Worm (Caenorhabditis elegans) whole organism, L3 larva: ENCODE results near the gene hid-1.

Experiments
- R02D3.7 ChIP-seq: fragments of 150-350 bp; optimal IDR thresholded peaks from 2 replicates; lab custom pipeline; 2014; ENCODE audit warnings: missing biosample characterization, missing genetic modification characterization
- ZK546.5 ChIP-seq: sonication (generic microtip); optimal IDR thresholded peaks from 2 replicates; lab custom pipeline; 2017; ENCODE audit warnings: missing biosample characterization, missing genetic modification characterization
- aly-2 ChIP-seq: fragments of 150-350 bp; optimal IDR thresholded peaks from 2 replicates; lab custom pipeline; 2014; ENCODE audit warnings: missing biosample characterization, missing genetic modification characterization
- ama-1 ChIP-seq: fragments of 150-350 bp; optimal IDR thresholded peaks from 2 replicates; lab custom pipeline; 2018
- ceh-82 ChIP-seq: fragments of 150-350 bp; optimal IDR thresholded peaks from 2 replicates; lab custom pipeline; 2014; ENCODE audit warnings: missing biosample characterization, missing genetic modification characterization
- egl-27 ChIP-seq: sonication (generic microtip); optimal IDR thresholded peaks from 4 replicates; lab custom pipeline; 2017; ENCODE audit warnings: missing biosample characterization, missing genetic modification reagents, missing genetic modification characterization
- elt-1 ChIP-seq: fragments of 150-350 bp; optimal IDR thresholded peaks from 2 replicates; lab custom pipeline; 2014; ENCODE audit warnings: missing biosample characterization, missing genetic modification characterization
- elt-2 ChIP-seq: sonication (generic microtip); optimal IDR thresholded peaks from 2 replicates; lab custom pipeline; 2016; ENCODE audit warnings: missing genetic modification reagents, mild to moderate bottlenecking, missing genetic modification characterization, missing compliant biosample characterization
- elt-3 ChIP-seq, 3 experiments: fragments of 150-350 bp in 1 of 3; sonication (generic microtip) in 2 of 3; optimal IDR thresholded peaks; 2 replicates in 2 of 3; 4 replicates in 1 of 3; lab custom pipeline; 2014 to 2017; ENCODE audit warnings: missing biosample characterization in 3 of 3, missing genetic modification characterization in 3 of 3
- eor-1 ChIP-seq, 2 experiments: fragments of 150-350 bp; optimal IDR thresholded peaks; 2 replicates each; lab custom pipeline; 2014 to 2018; ENCODE audit warnings: missing biosample characterization in 2 of 2, missing genetic modification characterization in 2 of 2
- fkh-10 ChIP-seq: sonication (generic microtip); optimal IDR thresholded peaks from 2 replicates; lab custom pipeline; 2017; ENCODE audit warnings: missing biosample characterization, missing genetic modification reagents, missing genetic modification characterization
- fkh-2 ChIP-seq: fragments of 150-350 bp; optimal IDR thresholded peaks from 2 replicates; lab custom pipeline; 2014; ENCODE audit warnings: missing biosample characterization, missing genetic modification reagents, missing genetic modification characterization
- fos-1 ChIP-seq: fragments of 150-350 bp; optimal IDR thresholded peaks from 2 replicates; lab custom pipeline; 2014; ENCODE audit warnings: missing biosample characterization, missing genetic modification characterization
- hmg-11 ChIP-seq: sonication (generic microtip); optimal IDR thresholded peaks from 2 replicates; lab custom pipeline; 2016; ENCODE audit warnings: missing genetic modification characterization, missing compliant biosample characterization
- jun-1 ChIP-seq: fragments of 150-350 bp; optimal IDR thresholded peaks from 2 replicates; lab custom pipeline; 2014; ENCODE audit warnings: missing biosample characterization, missing genetic modification reagents, missing genetic modification characterization
- lin-15B ChIP-seq: fragments of 150-350 bp; optimal IDR thresholded peaks from 2 replicates; lab custom pipeline; 2014; ENCODE audit warnings: missing biosample characterization, missing genetic modification characterization
- lin-39 ChIP-seq: fragments of 150-350 bp; optimal IDR thresholded peaks from 2 replicates; lab custom pipeline; 2018; ENCODE audit warnings: missing biosample characterization, missing genetic modification reagents, missing genetic modification characterization
- mdl-1 ChIP-seq: fragments of 150-350 bp; optimal IDR thresholded peaks from 2 replicates; lab custom pipeline; 2014; ENCODE audit warnings: missing biosample characterization, missing genetic modification characterization
- mml-1 ChIP-seq: fragments of 150-350 bp; sonication (generic microtip); optimal IDR thresholded peaks from 3 replicates; lab custom pipeline; 2014; ENCODE audit warnings: missing biosample characterization, missing genetic modification characterization
- nfya-1 ChIP-seq: sonication (generic microtip); optimal IDR thresholded peaks from 2 replicates; lab custom pipeline; 2017; ENCODE audit warnings: missing genetic modification characterization, mild to moderate bottlenecking, missing compliant biosample characterization, antibody characterized with exemption, moderate library complexity; ENCODE audit not compliant: insufficient read depth
- nhr-11 ChIP-seq: fragments of 150-350 bp; optimal IDR thresholded peaks from 2 replicates; lab custom pipeline; 2014; ENCODE audit warnings: missing biosample characterization, missing genetic modification characterization
- nhr-12 ChIP-seq: fragments of 150-350 bp; optimal IDR thresholded peaks from 2 replicates; lab custom pipeline; 2014; ENCODE audit warnings: missing biosample characterization, missing genetic modification characterization
- nhr-237 ChIP-seq: fragments of 150-350 bp; optimal IDR thresholded peaks from 2 replicates; lab custom pipeline; 2014; ENCODE audit warnings: missing biosample characterization, missing genetic modification characterization
- nhr-43 ChIP-seq: sonication (generic microtip); optimal IDR thresholded peaks from 2 replicates; lab custom pipeline; 2016; ENCODE audit warnings: mild to moderate bottlenecking, missing genetic modification characterization, missing compliant biosample characterization; ENCODE audit not compliant: poor library complexity, severe bottlenecking
- nhr-67 ChIP-seq: fragments of 150-350 bp; optimal IDR thresholded peaks from 2 replicates; lab custom pipeline; 2014; ENCODE audit warnings: missing biosample characterization, missing genetic modification characterization
- nhr-77 ChIP-seq: fragments of 150-350 bp; optimal IDR thresholded peaks from 2 replicates; lab custom pipeline; 2014; ENCODE audit warnings: missing biosample characterization, missing genetic modification characterization
- snpc-4 ChIP-seq: fragments of 150-350 bp; optimal IDR thresholded peaks from 2 replicates; lab custom pipeline; 2014; ENCODE audit warnings: missing biosample characterization, missing genetic modification characterization
- unc-39 ChIP-seq: sonication (generic microtip); optimal IDR thresholded peaks from 4 replicates; lab custom pipeline; 2017; ENCODE audit warnings: missing biosample characterization, missing genetic modification characterization
- unc-62 ChIP-seq: fragments of 150-350 bp; sonication (generic microtip); optimal IDR thresholded peaks from 4 replicates; lab custom pipeline; 2014; ENCODE audit warnings: missing biosample characterization, missing genetic modification reagents, missing genetic modification characterization
- zag-1 ChIP-seq: fragments of 150-350 bp; optimal IDR thresholded peaks from 2 replicates; lab custom pipeline; 2014; ENCODE audit warnings: missing biosample characterization, missing genetic modification characterization
- ztf-4 ChIP-seq: fragments of 150-350 bp; optimal IDR thresholded peaks from 2 replicates; lab custom pipeline; 2014; ENCODE audit warnings: missing biosample characterization, missing genetic modification characterization

hid-1 gene

DNA sequence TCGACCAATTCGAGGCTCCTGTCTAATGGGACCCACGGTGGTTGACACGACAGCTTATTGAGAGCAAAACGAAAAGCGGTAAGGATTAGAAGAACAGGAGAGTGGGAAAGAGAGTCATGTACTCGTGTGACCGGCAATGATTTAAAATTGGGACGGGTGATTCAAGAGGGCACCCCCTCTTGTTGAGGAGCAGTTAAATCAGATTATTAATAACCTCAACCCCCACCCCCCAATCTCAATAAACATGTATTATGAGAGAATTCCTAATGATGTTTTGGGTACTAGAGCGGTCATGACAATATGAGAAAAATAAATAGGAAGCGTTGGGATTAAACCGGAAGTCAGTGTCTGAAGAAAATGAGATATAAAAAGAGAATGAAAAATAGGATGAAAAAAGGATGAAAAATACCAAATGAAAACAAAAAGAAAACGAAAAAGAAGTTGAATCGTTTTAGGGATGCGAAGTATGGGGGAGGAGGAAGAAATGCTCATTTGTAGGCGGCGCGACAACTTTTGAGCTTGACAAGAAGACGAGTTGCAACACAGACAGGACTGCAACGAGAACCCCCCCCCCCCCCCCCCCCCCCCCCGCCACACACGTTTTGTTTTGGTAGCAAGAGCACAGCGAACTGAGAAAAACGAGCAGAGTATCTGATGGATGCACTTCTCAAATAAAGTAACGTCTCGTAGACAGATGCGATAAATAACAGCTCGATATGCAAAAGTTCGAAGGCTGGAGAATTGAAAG, 28.3 kb downstream of the hid-1 start:
- no peak for TF ChIP-seq snpc-4 (tag; lab: Kevin White, UChicago)

DNA sequence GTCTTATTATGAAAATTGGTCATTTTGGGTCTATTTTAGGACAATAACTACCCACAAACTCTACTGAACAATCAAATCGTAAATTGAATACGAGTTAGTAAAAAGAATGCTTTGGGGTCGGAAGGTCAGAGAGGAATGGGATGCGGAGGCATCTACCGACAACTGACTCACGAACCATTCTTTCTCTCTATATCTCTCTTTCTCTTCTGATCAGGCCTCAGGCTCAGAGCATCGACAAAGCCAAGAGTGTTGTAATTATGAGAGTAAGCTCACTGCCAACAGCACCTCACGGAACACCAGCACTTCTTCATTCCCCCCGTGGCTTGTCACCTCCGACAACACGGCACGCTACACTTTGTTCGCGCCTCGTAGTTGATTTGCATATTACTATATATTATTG, 31.6 kb downstream of the hid-1 start:
- TF ChIP-seq ZK546.5 (tag; lab: Kevin White, UChicago) (no peak), snpc-4 (tag; lab: Kevin White, UChicago) (no peak), nhr-43 (tag; lab: Kevin White, UChicago) (no peak), nhr-12 (tag; lab: Kevin White, UChicago) (no peak), ceh-82 (tag; lab: Kevin White, UChicago) (no peak), elt-3 (tag; optimal IDR thresholded peaks at IDR 0.05; lab: Kevin White, UChicago) (no peak), lin-39 (tag; lab: Kevin White, UChicago) (no peak), unc-39 (no peak), nfya-1 (tag; lab: Kevin White, UChicago) (no peak), mml-1 (tag; lab: Kevin White, UChicago) (no peak), eor-1 (tag; optimal IDR thresholded peaks at IDR 0.05; lab: Kevin White, UChicago) (no peak), nhr-11 (tag; lab: Kevin White, UChicago) (no peak), R02D3.7 (tag; lab: Kevin White, UChicago) (no peak), fkh-2 (tag; lab: Kevin White, UChicago) (no peak), zag-1 (tag; lab: Kevin White, UChicago) (no peak)

DNA sequence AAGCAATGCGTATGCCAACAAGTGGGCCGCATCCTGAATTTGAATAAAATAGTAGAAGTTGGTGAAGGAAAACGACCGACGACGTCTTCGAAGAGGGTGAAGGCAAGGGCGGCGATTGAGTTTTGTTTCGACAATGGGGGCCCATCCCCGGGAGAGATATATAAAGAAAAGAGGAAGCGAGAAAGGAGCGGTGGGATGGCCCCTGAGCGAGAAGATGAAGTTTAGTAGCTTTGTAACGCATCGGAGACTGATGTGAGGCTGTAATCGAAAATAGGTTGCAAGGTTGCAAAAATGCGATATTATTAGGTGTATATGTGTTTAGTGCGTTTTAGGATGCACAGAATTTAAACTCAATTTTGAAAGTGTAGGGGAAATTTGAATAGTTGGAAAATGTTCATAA, 33.8 kb downstream of the hid-1 start:
- no peak for TF ChIP-seq fkh-2 (tag; lab: Kevin White, UChicago)
- no peak for TF ChIP-seq nhr-11 (tag; lab: Kevin White, UChicago)

- no peak for TF ChIP-seq aly-2 (tag; lab: Kevin White, UChicago)
- TF ChIP-seq ztf-4, result no peak
- TF ChIP-seq jun-1 (tag; lab: Kevin White, UChicago), result no peak
- no peak for TF ChIP-seq fkh-10
- no peak for TF ChIP-seq nhr-43 (tag; lab: Kevin White, UChicago)
- TF ChIP-seq fos-1 (tag; lab: Kevin White, UChicago), result no peak
- TF ChIP-seq elt-1, result no peak
- no peak for TF ChIP-seq zag-1 (tag; lab: Kevin White, UChicago)
- TF ChIP-seq ceh-82 (tag; lab: Kevin White, UChicago), result no peak
- TF ChIP-seq nhr-237 (tag; lab: Kevin White, UChicago), result no peak
- no peak for TF ChIP-seq unc-39
- no peak for TF ChIP-seq R02D3.7 (tag; lab: Kevin White, UChicago)
- TF ChIP-seq fkh-2 (tag; lab: Kevin White, UChicago), result no peak
Measured at ce11 chrX:2526078-2526477, 37.2 kb downstream of the hid-1 start.

DNA sequence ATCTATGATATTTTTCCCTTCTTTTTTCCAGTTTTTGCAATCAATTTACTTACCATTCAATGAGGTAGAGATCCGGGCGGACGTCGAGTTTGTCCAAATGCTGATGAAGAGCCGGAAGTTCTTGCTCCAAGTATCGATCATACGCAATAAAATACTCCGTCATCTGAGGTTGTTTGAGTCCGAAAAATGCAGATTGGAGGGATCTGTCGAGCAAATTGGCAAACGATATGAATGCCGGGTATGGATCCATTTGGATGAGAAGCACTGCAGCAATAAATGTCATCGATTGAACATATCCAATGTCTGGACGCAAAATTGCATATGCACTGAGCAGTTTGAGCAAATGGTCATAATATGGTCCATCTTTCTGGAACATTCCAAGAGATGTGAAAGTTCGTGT, 38.3 kb downstream of the hid-1 start:
- TF ChIP-seq nhr-237 (tag; lab: Kevin White, UChicago), result no peak
- no peak for TF ChIP-seq elt-2
- TF ChIP-seq ama-1, result no peak
- TF ChIP-seq unc-62 (GFP tag; lab: Kevin White, UChicago), result no peak
- TF ChIP-seq hmg-11 (tag; lab: Kevin White, UChicago), result no peak
- TF ChIP-seq fkh-10, result no peak
- no peak for TF ChIP-seq nhr-77 (tag; lab: Kevin White, UChicago)
- TF ChIP-seq elt-3 (tag; optimal IDR thresholded peaks at IDR 0.05; lab: Kevin White, UChicago), result no peak
- TF ChIP-seq aly-2 (tag; lab: Kevin White, UChicago), result no peak
- TF ChIP-seq lin-15B (tag; lab: Kevin White, UChicago), result no peak
- no peak for TF ChIP-seq snpc-4 (tag; lab: Kevin White, UChicago)
- TF ChIP-seq nhr-67 (tag; lab: Kevin White, UChicago), result no peak
- TF ChIP-seq egl-27 (tag; lab: Kevin White, UChicago), result no peak
- TF ChIP-seq jun-1 (tag; lab: Kevin White, UChicago), result no peak
- no peak for TF ChIP-seq elt-1
- TF ChIP-seq mdl-1 (tag; lab: Kevin White, UChicago), result no peak
